Fruit fly (Drosophila melanogaster) whole organism, embryonic: ENCODE measurements around the gene Prdm13.

ENCODE experiments used
- Blimp-1 ChIP-seq: fragments of 200-800 bp; sonication (Bioruptor generic); optimal IDR thresholded peaks from 3 replicates; lab custom pipeline; 2018; ENCODE audit warnings: missing biosample characterization, missing genetic modification characterization, mild to moderate bottlenecking, moderate library complexity, missing genetic modification reagents
- CG10209 ChIP-seq: fragments of 200-800 bp; sonication (Bioruptor generic); optimal IDR thresholded peaks from 3 replicates; lab custom pipeline; 2017; ENCODE audit warnings: missing biosample characterization, mild to moderate bottlenecking, missing genetic modification characterization, missing genetic modification reagents
- CG10543 ChIP-seq: fragments of 200-800 bp; sonication (Bioruptor generic); optimal IDR thresholded peaks from 3 replicates; lab custom pipeline; 2017; ENCODE audit warnings: missing biosample characterization, mild to moderate bottlenecking, missing genetic modification characterization, moderate library complexity
- CG12299 ChIP-seq: fragments of 200-800 bp; sonication (Bioruptor generic); optimal IDR thresholded peaks from 2 replicates; lab custom pipeline; 2018; ENCODE audit warnings: missing biosample characterization, mild to moderate bottlenecking, missing genetic modification characterization
- CG12769 ChIP-seq: fragments of 200-800 bp; sonication (Bioruptor generic); optimal IDR thresholded peaks from 2 replicates; lab custom pipeline; 2019; ENCODE audit warnings: missing biosample characterization, mild to moderate bottlenecking, missing genetic modification characterization, moderate library complexity
- CG13123 ChIP-seq: fragments of 200-800 bp; sonication (Bioruptor generic); optimal IDR thresholded peaks from 2 replicates; lab custom pipeline; 2016; ENCODE audit warnings: missing biosample characterization, missing genetic modification characterization
- CG13894 ChIP-seq: fragments of 200-800 bp; sonication (Bioruptor generic); optimal IDR thresholded peaks from 3 replicates; lab custom pipeline; 2018; ENCODE audit warnings: missing biosample characterization, mild to moderate bottlenecking, missing genetic modification characterization, moderate library complexity
- CG14441 ChIP-seq: fragments of 200-800 bp; sonication (Bioruptor generic); IDR thresholded peaks from 2 replicates; pipeline ENCODE4 v1.3.6; 2022; ENCODE audit warnings: missing biosample characterization, missing genetic modification characterization
- CG1529 ChIP-seq: fragments of 200-800 bp; sonication (Bioruptor generic); optimal IDR thresholded peaks from 3 replicates; lab custom pipeline; 2018; ENCODE audit warnings: missing biosample characterization, missing genetic modification characterization
- CG17829 ChIP-seq: fragments of 200-800 bp; optimal IDR thresholded peaks from 2 replicates; lab custom pipeline; 2019; ENCODE audit warnings: missing biosample characterization, mild to moderate bottlenecking, missing genetic modification characterization, moderate library complexity
- CG17912 ChIP-seq: fragments of 200-800 bp; sonication (Bioruptor generic); optimal IDR thresholded peaks from 2 replicates; lab custom pipeline; 2018; ENCODE audit warnings: missing biosample characterization, mild to moderate bottlenecking, missing genetic modification characterization
- CG18764 ChIP-seq: fragments of 200-800 bp; sonication (Bioruptor generic); optimal IDR thresholded peaks from 3 replicates; lab custom pipeline; 2016; ENCODE audit warnings: missing biosample characterization, missing genetic modification characterization
- CG4617 ChIP-seq: fragments of 200-800 bp; sonication (Bioruptor generic); optimal IDR thresholded peaks from 3 replicates; lab custom pipeline; 2016; ENCODE audit warnings: missing biosample characterization, missing genetic modification characterization, borderline replicate concordance
- CG6791 ChIP-seq: fragments of 200-800 bp; sonication (Bioruptor generic); IDR thresholded peaks from 3 replicates; pipeline ENCODE4 v1.3.6; 2022; ENCODE audit warnings: missing biosample characterization, missing genetic modification characterization; ENCODE audit not compliant: partially characterized antibody
- CG7987 ChIP-seq: fragments of 200-800 bp; sonication (Bioruptor generic); optimal IDR thresholded peaks from 2 replicates; lab custom pipeline; 2018; ENCODE audit warnings: missing biosample characterization, mild to moderate bottlenecking, missing genetic modification characterization, moderate library complexity
- CG8944 ChIP-seq: fragments of 200-800 bp; sonication (Bioruptor generic); optimal IDR thresholded peaks from 3 replicates; lab custom pipeline; 2016; ENCODE audit warnings: missing biosample characterization, missing genetic modification characterization
- Deaf1 ChIP-seq: fragments of 200-800 bp; optimal IDR thresholded peaks from 3 replicates; lab custom pipeline; 2019; ENCODE audit warnings: missing biosample characterization, mild to moderate bottlenecking, missing genetic modification characterization, moderate library complexity
- Drgx ChIP-seq: fragments of 200-800 bp; sonication (Bioruptor generic); IDR thresholded peaks from 2 replicates; pipeline ENCODE4 v1.3.6; 2022; ENCODE audit warnings: missing biosample characterization, missing genetic modification characterization
- Ets65A ChIP-seq: fragments of 200-800 bp; sonication (Bioruptor generic); peaks from one replicate; lab custom pipeline; 2016; ENCODE audit warnings: missing biosample characterization, missing genetic modification characterization
- NK7.1 ChIP-seq: fragments of 200-800 bp; sonication (Bioruptor generic); optimal IDR thresholded peaks from 3 replicates; lab custom pipeline; 2016; ENCODE audit warnings: missing biosample characterization, missing genetic modification characterization
- Oaz ChIP-seq: fragments of 200-800 bp; sonication (Bioruptor generic); IDR thresholded peaks from 2 replicates; pipeline ENCODE4 v1.3.6; 2022; ENCODE audit warnings: missing biosample characterization, missing genetic modification characterization
- TFAM ChIP-seq: fragments of 200-800 bp; sonication (Bioruptor generic); optimal IDR thresholded peaks from 2 replicates; lab custom pipeline; 2017; ENCODE audit warnings: missing biosample characterization, missing genetic modification characterization, inconsistent platforms
- Tbp ChIP-seq: fragments of >200 bp; optimal IDR thresholded peaks from 2 replicates; lab custom pipeline; 2018; ENCODE audit warnings: missing biosample characterization, missing genetic modification characterization
- abd-A ChIP-seq: fragments of 200-800 bp; sonication (Bioruptor generic); optimal IDR thresholded peaks from 3 replicates; lab custom pipeline; 2019; ENCODE audit warnings: missing biosample characterization, mild to moderate bottlenecking, missing genetic modification characterization, moderate library complexity
- al ChIP-seq: fragments of 200-800 bp; sonication (Bioruptor generic); IDR thresholded peaks from 2 replicates; pipeline ENCODE4 v1.3.6; 2022; ENCODE audit warnings: missing biosample characterization, missing genetic modification characterization
- bab2 ChIP-seq: fragments of 200-800 bp; sonication (Bioruptor generic); optimal IDR thresholded peaks from 2 replicates; lab custom pipeline; 2016; ENCODE audit warnings: missing biosample characterization, missing genetic modification characterization
- bsh ChIP-seq, 2 experiments: fragments of 200-800 bp; sonication (Bioruptor generic); optimal IDR thresholded peaks; 2 replicates each; lab custom pipeline; 2017 to 2018; ENCODE audit warnings: mild to moderate bottlenecking in 2 of 2, missing biosample characterization in 2 of 2, missing genetic modification characterization in 2 of 2, moderate library complexity in 1 of 2
- chinmo ChIP-seq: fragments of 200-800 bp; sonication (Bioruptor generic); IDR thresholded peaks from 4 replicates; pipeline ENCODE4 v1.3.6; 2022; ENCODE audit warnings: missing biosample characterization, missing genetic modification characterization; ENCODE audit not compliant: partially characterized antibody
- chn ChIP-seq: fragments of 200-800 bp; sonication (Bioruptor generic); optimal IDR thresholded peaks from 2 replicates; lab custom pipeline; 2016; ENCODE audit warnings: missing biosample characterization, missing genetic modification characterization
- crol ChIP-seq: fragments of 200-800 bp; sonication (Bioruptor generic); IDR thresholded peaks from 2 replicates; pipeline ENCODE4 v1.3.6; 2022; ENCODE audit warnings: missing biosample characterization, missing genetic modification characterization
- dimm ChIP-seq: fragments of 200-800 bp; sonication (Bioruptor generic); IDR thresholded peaks from 2 replicates; pipeline ENCODE4 v1.3.6; 2022; ENCODE audit warnings: missing biosample characterization, missing genetic modification characterization
- ftz-f1 ChIP-seq: fragments of 200-800 bp; sonication (Bioruptor generic); optimal IDR thresholded peaks from 2 replicates; lab custom pipeline; 2016; ENCODE audit warnings: missing biosample characterization, missing genetic modification characterization
- inv ChIP-seq: fragments of 200-800 bp; sonication (Bioruptor generic); IDR thresholded peaks from 2 replicates; pipeline ENCODE4 v1.3.6; 2022; ENCODE audit warnings: missing biosample characterization, missing genetic modification characterization; ENCODE audit not compliant: partially characterized antibody
- ken ChIP-seq: fragments of 200-800 bp; sonication (Bioruptor generic); IDR thresholded peaks from 3 replicates; pipeline ENCODE4 v1.3.6; 2022; ENCODE audit warnings: missing biosample characterization, missing genetic modification characterization
- lmd ChIP-seq: fragments of 200-800 bp; sonication (Bioruptor generic); IDR thresholded peaks from 2 replicates; pipeline ENCODE4 v1.3.6; 2022; ENCODE audit warnings: missing biosample characterization, missing genetic modification characterization
- nom ChIP-seq: fragments of 200-800 bp; sonication (Bioruptor generic); optimal IDR thresholded peaks from 2 replicates; lab custom pipeline; 2017; ENCODE audit warnings: missing biosample characterization, missing genetic modification characterization, mild to moderate bottlenecking, moderate library complexity, missing genetic modification reagents
- pros ChIP-seq: fragments of 200-800 bp; sonication (Bioruptor generic); optimal IDR thresholded peaks from 3 replicates; lab custom pipeline; 2019; ENCODE audit warnings: missing biosample characterization, mild to moderate bottlenecking, missing genetic modification characterization, moderate library complexity
- sd ChIP-seq: fragments of 200-800 bp; sonication (Bioruptor generic); optimal IDR thresholded peaks from 3 replicates; lab custom pipeline; 2018; ENCODE audit warnings: missing biosample characterization, mild to moderate bottlenecking, missing genetic modification characterization, moderate library complexity
- sqz ChIP-seq: fragments of 200-800 bp; sonication (Bioruptor generic); optimal IDR thresholded peaks from 3 replicates; lab custom pipeline; 2018; ENCODE audit warnings: missing biosample characterization, mild to moderate bottlenecking, missing genetic modification characterization
- tin ChIP-seq: fragments of 200-800 bp; sonication (Bioruptor generic); optimal IDR thresholded peaks from 3 replicates; lab custom pipeline; 2016; ENCODE audit warnings: missing biosample characterization, missing genetic modification characterization
- vvl ChIP-seq: fragments of 200-800 bp; sonication (Bioruptor generic); IDR thresholded peaks from 2 replicates; pipeline ENCODE4 v1.3.6; 2022; ENCODE audit warnings: missing biosample characterization, missing genetic modification characterization
- wdn ChIP-seq: fragments of 200-800 bp; sonication (Bioruptor generic); IDR thresholded peaks from 2 replicates; pipeline ENCODE4 v1.3.6; 2022; ENCODE audit warnings: missing biosample characterization, missing genetic modification characterization
- z ChIP-seq: fragments of 200-800 bp; sonication (Bioruptor generic); IDR thresholded peaks from 3 replicates; pipeline ENCODE4 v1.3.6; 2022; ENCODE audit warnings: missing biosample characterization, missing genetic modification characterization

Prdm13 gene

dm6 chr3L:6152531-6152930, 10.4 kb upstream of the Prdm13 start, which contains the start of gene Acp65Aa:
TSS of gene Acp65Aa (minus strand) at chr3L:6152745.
- TF ChIP-seq Ets65A (GFP tag; lab: Kevin White, UChicago) (peak; percentile 90), CG14441 (GFP tag; lab: Robert Waterston, UW) (no peak), inv (GFP tag; lab: Robert Waterston, UW) (no peak), chinmo (GFP tag; lab: Robert Waterston, UW) (no peak), lmd (GFP tag; lab: Robert Waterston, UW) (0 out of 2 replicates have a peak, but pooled peaks have one; percentile 4)

dm6 chr3L:6154951-6155394, 8.0 kb upstream of the Prdm13 start:
- TF ChIP-seq nom (GFP tag; lab: Kevin White, UChicago) (peak; percentile 96), CG17912 (no peak), CG12769 (tag; lab: Kevin White, UChicago) (peak; percentile 74), CG12299 (tag; lab: Kevin White, UChicago) (no peak), NK7.1 (GFP tag; lab: Kevin White, UChicago) (no peak), sqz (GFP tag; lab: Kevin White, UChicago) (peak; percentile 33), CG8944 (GFP tag; lab: Kevin White, UChicago) (no peak), bab2 (GFP tag; lab: Kevin White, UChicago) (no peak), chn (GFP tag; lab: Kevin White, UChicago) (no peak), CG17829 (tag; lab: Kevin White, UChicago) (no peak), bsh (GFP tag; optimal IDR thresholded peaks at IDR 0.05; lab: Kevin White, UChicago) (no peak), CG1529 (GFP tag; lab: Kevin White, UChicago) (no peak), ken (GFP tag; lab: Robert Waterston, UW) (no peak), CG18764 (GFP tag; lab: Kevin White, UChicago) (no peak), pros (GFP tag; lab: Kevin White, UChicago) (peak; percentile 99), tin (GFP tag; lab: Kevin White, UChicago) (no peak), Tbp (GFP tag; lab: Kevin White, UChicago) (no peak), vvl (GFP tag; lab: Robert Waterston, UW) (0 out of 2 replicates have a peak, but pooled peaks have one; percentile 59), abd-A (tag; lab: Kevin White, UChicago) (peak; percentile 71), crol (GFP tag; lab: Robert Waterston, UW) (no peak), al (GFP tag; lab: Robert Waterston, UW) (no peak), chinmo (GFP tag; lab: Robert Waterston, UW) (peak; percentile 98), ftz-f1 (peak; percentile 71), Drgx (peak; percentile 37; the same call in 1 of the 2 replicates), Oaz (GFP tag; lab: Robert Waterston, UW) (no peak), wdn (GFP tag; lab: Robert Waterston, UW) (no peak), Blimp-1 (GFP tag; lab: Kevin White, UChicago) (peak; percentile 86), CG13894 (tag; lab: Kevin White, UChicago) (peak; percentile 50), TFAM (GFP tag; lab: Kevin White, UChicago) (no peak), dimm (GFP tag; lab: Robert Waterston, UW) (no peak), CG10209 (GFP tag; lab: Kevin White, UChicago) (peak; percentile 48), Deaf1 (tag; lab: Kevin White, UChicago) (peak; percentile 63), sd (tag; lab: Kevin White, UChicago) (peak; percentile 82), z (GFP tag; lab: Robert Waterston, UW) (peak; percentile 67; the same call in 2 of the 3 replicates), CG7987 (GFP tag; lab: Kevin White, UChicago) (no peak), CG4617 (no peak), CG6791 (GFP tag; lab: Robert Waterston, UW) (0 out of 3 replicates have a peak, but pooled peaks have one; percentile 6), CG13123 (no peak), CG10543 (peak; percentile 36)
